Worm (Caenorhabditis elegans) whole organism, mixed stage, embryonic: ENCODE data around the gene hot-6.

Experiments
- M03D4.4 ChIP-seq: sonication (generic microtip); optimal IDR thresholded peaks from 2 replicates; lab custom pipeline; 2017; ENCODE audit warnings: mild to moderate bottlenecking, missing genetic modification characterization, missing compliant biosample characterization
- bed-3 ChIP-seq: fragments of 200-800 bp; sonication (Bioruptor generic); optimal IDR thresholded peaks from 3 replicates; lab custom pipeline; 2018; ENCODE audit warnings: mild to moderate bottlenecking, missing genetic modification characterization, moderate library complexity, missing compliant biosample characterization
- blmp-1 ChIP-seq: fragments of 150-350 bp; optimal IDR thresholded peaks from 2 replicates; lab custom pipeline; 2014; ENCODE audit warnings: missing biosample characterization, missing genetic modification characterization
- ceh-39 ChIP-seq: fragments of 150-350 bp; optimal IDR thresholded peaks from 2 replicates; lab custom pipeline; 2014; ENCODE audit warnings: missing biosample characterization, missing genetic modification characterization
- ceh-43 ChIP-seq: fragments of 200-800 bp; sonication (Bioruptor generic); optimal IDR thresholded peaks from 2 replicates; lab custom pipeline; 2018; ENCODE audit warnings: mild to moderate bottlenecking, missing genetic modification characterization, moderate library complexity, missing compliant biosample characterization
- ceh-83 ChIP-seq: fragments of 200-800 bp; sonication (Bioruptor generic); optimal IDR thresholded peaks from 2 replicates; lab custom pipeline; 2018; ENCODE audit warnings: mild to moderate bottlenecking, missing genetic modification characterization, missing compliant biosample characterization
- ces-1 ChIP-seq: fragments of 150-350 bp; optimal IDR thresholded peaks from 2 replicates; lab custom pipeline; 2014; ENCODE audit warnings: missing biosample characterization, missing genetic modification reagents, missing genetic modification characterization
- cnd-1 ChIP-seq: fragments of 200-800 bp; sonication (Bioruptor generic); optimal IDR thresholded peaks from 2 replicates; lab custom pipeline; 2018; ENCODE audit warnings: mild to moderate bottlenecking, missing genetic modification characterization, missing compliant biosample characterization
- drap-1 ChIP-seq: fragments of 200-800 bp; sonication (Bioruptor generic); optimal IDR thresholded peaks from 3 replicates; lab custom pipeline; 2018; ENCODE audit warnings: mild to moderate bottlenecking, missing genetic modification characterization, missing compliant biosample characterization
- elt-1 ChIP-seq: sonication (generic microtip); optimal IDR thresholded peaks from 2 replicates; lab custom pipeline; 2017; ENCODE audit warnings: missing genetic modification characterization, mild to moderate bottlenecking, missing compliant biosample characterization, antibody characterized with exemption, moderate library complexity, borderline replicate concordance; ENCODE audit not compliant: insufficient read depth
- elt-3 ChIP-seq: fragments of 150-350 bp; optimal IDR thresholded peaks from 2 replicates; lab custom pipeline; 2014; ENCODE audit warnings: missing biosample characterization, missing genetic modification characterization
- flh-1 ChIP-seq: fragments of 200-800 bp; sonication (Bioruptor generic); optimal IDR thresholded peaks from 2 replicates; lab custom pipeline; 2018; ENCODE audit warnings: mild to moderate bottlenecking, missing genetic modification characterization, moderate library complexity, missing compliant biosample characterization
- ham-2 ChIP-seq: fragments of 200-800 bp; sonication (Bioruptor generic); optimal IDR thresholded peaks from 2 replicates; lab custom pipeline; 2018; ENCODE audit warnings: mild to moderate bottlenecking, missing genetic modification characterization, missing compliant biosample characterization
- hlh-1 ChIP-seq: fragments of 150-350 bp; optimal IDR thresholded peaks from 2 replicates; lab custom pipeline; 2014; ENCODE audit warnings: missing biosample characterization, missing genetic modification reagents, missing genetic modification characterization
- lin-13 ChIP-seq: fragments of 150-350 bp; optimal IDR thresholded peaks from 2 replicates; lab custom pipeline; 2014; ENCODE audit warnings: missing biosample characterization, missing genetic modification characterization
- lin-32 ChIP-seq: fragments of 200-800 bp; sonication (Bioruptor generic); optimal IDR thresholded peaks from 2 replicates; lab custom pipeline; 2018; ENCODE audit warnings: mild to moderate bottlenecking, missing genetic modification characterization, missing compliant biosample characterization
- lsy-2 ChIP-seq: fragments of 150-350 bp; optimal IDR thresholded peaks from 2 replicates; lab custom pipeline; 2014; ENCODE audit warnings: missing biosample characterization, missing genetic modification characterization
- mab-5 ChIP-seq: fragments of 150-350 bp; optimal IDR thresholded peaks from 2 replicates; lab custom pipeline; 2014; ENCODE audit warnings: missing biosample characterization, missing genetic modification characterization
- mls-2 ChIP-seq: sonication (generic microtip); optimal IDR thresholded peaks from 2 replicates; lab custom pipeline; 2016; ENCODE audit warnings: mild to moderate bottlenecking, missing genetic modification characterization, moderate library complexity, missing compliant biosample characterization
- nhr-12 ChIP-seq: fragments of 150-350 bp; optimal IDR thresholded peaks from 2 replicates; lab custom pipeline; 2014; ENCODE audit warnings: missing biosample characterization, missing genetic modification characterization
- nhr-2 ChIP-seq: fragments of 150-350 bp; optimal IDR thresholded peaks from 2 replicates; lab custom pipeline; 2014; ENCODE audit warnings: missing biosample characterization, missing genetic modification characterization
- nhr-237 ChIP-seq: fragments of 150-350 bp; optimal IDR thresholded peaks from 2 replicates; lab custom pipeline; 2014; ENCODE audit warnings: missing biosample characterization, missing genetic modification characterization
- nhr-28 ChIP-seq: fragments of 150-350 bp; optimal IDR thresholded peaks from 2 replicates; lab custom pipeline; 2014; ENCODE audit warnings: missing biosample characterization, missing genetic modification characterization
- nhr-76 ChIP-seq: sonication (generic microtip); optimal IDR thresholded peaks from 2 replicates; lab custom pipeline; 2017; ENCODE audit warnings: missing biosample characterization, missing genetic modification characterization
- pha-4 ChIP-seq: fragments of 150-350 bp; optimal IDR thresholded peaks from 2 replicates; lab custom pipeline; 2018; ENCODE audit warnings: missing biosample characterization, missing genetic modification reagents, missing genetic modification characterization
- sem-2 ChIP-seq: fragments of 200-800 bp; sonication (Bioruptor generic); optimal IDR thresholded peaks from 2 replicates; lab custom pipeline; 2018; ENCODE audit warnings: mild to moderate bottlenecking, missing genetic modification characterization, missing compliant biosample characterization
- snpc-4 ChIP-seq: fragments of 150-350 bp; optimal IDR thresholded peaks from 2 replicates; lab custom pipeline; 2014; ENCODE audit warnings: missing biosample characterization, missing genetic modification characterization
- sptf-1 ChIP-seq: sonication (generic microtip); optimal IDR thresholded peaks from 2 replicates; lab custom pipeline; 2017; ENCODE audit warnings: mild to moderate bottlenecking, missing genetic modification characterization, moderate library complexity, missing compliant biosample characterization
- tbx-8 ChIP-seq: fragments of 200-800 bp; sonication (Bioruptor generic); optimal IDR thresholded peaks from 2 replicates; lab custom pipeline; 2018; ENCODE audit warnings: mild to moderate bottlenecking, missing genetic modification characterization, moderate library complexity, missing compliant biosample characterization
- unc-120 ChIP-seq: sonication (generic microtip); optimal IDR thresholded peaks from 2 replicates; lab custom pipeline; 2017; ENCODE audit warnings: missing genetic modification characterization, missing compliant biosample characterization; ENCODE audit not compliant: poor library complexity, severe bottlenecking
- unc-39 ChIP-seq: fragments of 150-350 bp; optimal IDR thresholded peaks from 2 replicates; lab custom pipeline; 2014; ENCODE audit warnings: missing biosample characterization, missing genetic modification characterization
- unc-62 ChIP-seq: fragments of 150-350 bp; optimal IDR thresholded peaks from 2 replicates; lab custom pipeline; 2014; ENCODE audit warnings: missing biosample characterization, missing genetic modification reagents, missing genetic modification characterization
- zip-8 ChIP-seq: fragments of 150-350 bp; optimal IDR thresholded peaks from 2 replicates; lab custom pipeline; 2014; ENCODE audit warnings: missing biosample characterization, missing genetic modification characterization
- ztf-11 ChIP-seq: fragments of 150-350 bp; optimal IDR thresholded peaks from 2 replicates; lab custom pipeline; 2014; ENCODE audit warnings: missing biosample characterization, missing genetic modification characterization

Gene hot-6

DNA sequence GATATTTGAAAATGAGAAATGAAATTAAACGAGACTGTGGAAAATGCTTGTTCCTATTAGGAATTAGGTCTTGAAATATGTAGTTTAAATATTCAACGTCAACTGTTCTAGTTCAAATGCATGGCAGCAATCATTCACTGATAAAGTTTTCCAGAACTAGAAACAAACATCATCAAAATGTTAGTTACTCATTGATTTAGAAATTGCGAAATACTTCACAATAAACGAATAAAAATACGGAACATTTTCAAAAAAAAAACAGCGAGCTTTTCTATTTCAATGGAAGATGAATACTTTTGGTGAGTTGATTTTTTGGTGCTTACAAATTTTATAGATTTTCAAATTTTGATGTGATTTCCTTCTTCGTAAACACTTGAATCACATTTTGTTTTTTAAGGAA, 19.8 kb upstream of the hot-6 start, which contains the start of gene C45B11.2:
Gene C45B11.2, plus strand, starts transcription at position 173 of the 400 bp plus-strand sequence.
- no peak for TF ChIP-seq blmp-1 (tag; lab: Kevin White, UChicago)
- no peak for TF ChIP-seq lin-13 (tag; lab: Kevin White, UChicago)
- TF ChIP-seq drap-1 (GFP tag; lab: Kevin White, UChicago): no peak
- TF ChIP-seq ceh-43 (GFP tag; lab: Kevin White, UChicago): no peak
- no peak for TF ChIP-seq bed-3
- TF ChIP-seq lsy-2 (tag; lab: Kevin White, UChicago): no peak
- TF ChIP-seq unc-62 (GFP tag; lab: Kevin White, UChicago): no peak
- no peak for TF ChIP-seq ceh-39
- TF ChIP-seq elt-1 (tag; lab: Kevin White, UChicago): no peak
- TF ChIP-seq ces-1 (GFP tag; lab: Kevin White, UChicago): no peak
- no peak for TF ChIP-seq nhr-28 (tag; lab: Kevin White, UChicago)
- TF ChIP-seq pha-4: no peak
- TF ChIP-seq ztf-11 (tag; lab: Kevin White, UChicago): no peak
- no peak for TF ChIP-seq snpc-4
- TF ChIP-seq, all 35 proteins: peak for 0

DNA sequence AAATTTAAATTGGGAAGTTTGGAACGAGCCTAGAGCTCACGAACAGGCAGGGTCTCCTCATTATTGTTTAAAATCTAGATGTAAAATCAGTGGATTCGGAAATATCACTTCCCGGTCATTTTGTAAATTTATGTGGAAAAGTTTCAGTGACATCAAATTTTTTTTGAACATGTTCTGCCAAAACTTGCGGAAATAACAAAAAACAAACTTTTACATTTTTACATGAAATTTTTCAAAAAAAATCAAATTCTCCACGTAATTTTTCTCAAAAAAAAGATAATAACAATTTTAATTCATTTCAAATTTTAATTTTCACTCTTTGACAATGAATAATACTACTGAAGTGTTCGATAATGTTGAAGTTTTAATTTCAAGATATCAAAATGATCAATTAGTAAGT, 18.8 kb upstream of the hot-6 start, which contains the start of gene C45B11.5:
Gene C45B11.5, plus strand, starts transcription at position 301 of the 400 bp plus-strand sequence.
- TF ChIP-seq mls-2 (tag; lab: Kevin White, UChicago): no peak
- TF ChIP-seq zip-8 (tag; lab: Kevin White, UChicago): no peak
- no peak for TF ChIP-seq sem-2
- no peak for TF ChIP-seq cnd-1
- no peak for TF ChIP-seq ces-1 (GFP tag; lab: Kevin White, UChicago)
- TF ChIP-seq mab-5 (tag; lab: Kevin White, UChicago): no peak
- no peak for TF ChIP-seq ztf-11 (tag; lab: Kevin White, UChicago)
- no peak for TF ChIP-seq lin-32 (GFP tag; lab: Kevin White, UChicago)
- TF ChIP-seq lsy-2 (tag; lab: Kevin White, UChicago): no peak
- no peak for TF ChIP-seq bed-3
- TF ChIP-seq sptf-1 (tag; lab: Kevin White, UChicago): no peak

DNA sequence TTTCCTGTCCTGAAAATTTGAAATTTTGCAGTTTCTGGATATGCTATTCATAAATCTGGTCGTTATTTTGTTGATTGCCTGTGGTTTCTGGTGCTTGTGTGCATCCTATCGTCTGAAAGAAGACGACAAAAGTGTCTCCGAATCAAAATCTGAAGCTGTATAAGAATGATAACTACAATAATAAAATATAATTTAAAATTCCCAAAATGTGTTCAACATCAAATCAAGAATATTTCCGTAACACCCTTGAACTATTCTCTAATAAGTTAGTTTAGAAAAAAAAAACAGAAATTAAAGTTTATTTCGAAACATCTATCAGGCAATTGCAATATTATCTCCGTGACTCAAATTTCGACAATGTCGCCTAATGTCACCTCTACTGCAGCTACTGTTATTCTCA, 17.7 kb upstream of the hot-6 start, which contains the start of gene C45B11.8:
Gene C45B11.8, plus strand, starts transcription at position 301 of the 400 bp plus-strand sequence.
- TF ChIP-seq mls-2 (tag; lab: Kevin White, UChicago) (no peak), elt-3 (tag; lab: Kevin White, UChicago) (no peak), lin-13 (tag; lab: Kevin White, UChicago) (no peak), ceh-39 (no peak), cnd-1 (no peak), zip-8 (tag; lab: Kevin White, UChicago) (no peak), nhr-28 (tag; lab: Kevin White, UChicago) (no peak), flh-1 (no peak), sptf-1 (tag; lab: Kevin White, UChicago) (no peak), sem-2 (no peak), nhr-76 (no peak), lsy-2 (tag; lab: Kevin White, UChicago) (no peak), blmp-1 (tag; lab: Kevin White, UChicago) (no peak), elt-1 (tag; lab: Kevin White, UChicago) (no peak)

DNA sequence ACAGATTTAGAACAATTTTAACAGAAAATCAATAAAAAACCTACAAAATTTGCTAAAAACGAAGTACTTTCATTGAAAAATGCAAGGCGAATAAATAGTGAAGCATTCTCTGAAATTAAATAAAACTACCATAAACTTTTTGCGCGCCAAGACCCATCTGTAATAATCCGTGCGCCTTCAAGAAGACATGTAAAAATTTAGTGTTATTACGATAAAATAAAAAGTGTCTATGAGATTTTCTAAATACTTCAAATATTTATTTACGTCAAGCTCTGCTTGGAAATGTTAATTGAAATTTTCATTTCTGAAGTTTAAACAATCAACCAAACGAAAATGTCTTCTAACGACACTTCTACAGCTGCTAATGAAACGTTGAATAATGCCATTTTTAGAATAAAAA, 17.3 kb upstream of the hot-6 start, which contains the start of gene C45B11.9:
Gene C45B11.9, plus strand, starts transcription at position 301 of the 400 bp plus-strand sequence.
- TF ChIP-seq ceh-83 (no peak), nhr-28 (tag; lab: Kevin White, UChicago) (no peak), sptf-1 (tag; lab: Kevin White, UChicago) (no peak), ceh-39 (no peak), snpc-4 (no peak), nhr-12 (tag; lab: Kevin White, UChicago) (no peak), bed-3 (no peak), nhr-237 (tag; lab: Kevin White, UChicago) (no peak), elt-3 (tag; lab: Kevin White, UChicago) (no peak), elt-1 (tag; lab: Kevin White, UChicago) (no peak), mab-5 (tag; lab: Kevin White, UChicago) (no peak), flh-1 (no peak), lin-32 (GFP tag; lab: Kevin White, UChicago) (no peak)

DNA sequence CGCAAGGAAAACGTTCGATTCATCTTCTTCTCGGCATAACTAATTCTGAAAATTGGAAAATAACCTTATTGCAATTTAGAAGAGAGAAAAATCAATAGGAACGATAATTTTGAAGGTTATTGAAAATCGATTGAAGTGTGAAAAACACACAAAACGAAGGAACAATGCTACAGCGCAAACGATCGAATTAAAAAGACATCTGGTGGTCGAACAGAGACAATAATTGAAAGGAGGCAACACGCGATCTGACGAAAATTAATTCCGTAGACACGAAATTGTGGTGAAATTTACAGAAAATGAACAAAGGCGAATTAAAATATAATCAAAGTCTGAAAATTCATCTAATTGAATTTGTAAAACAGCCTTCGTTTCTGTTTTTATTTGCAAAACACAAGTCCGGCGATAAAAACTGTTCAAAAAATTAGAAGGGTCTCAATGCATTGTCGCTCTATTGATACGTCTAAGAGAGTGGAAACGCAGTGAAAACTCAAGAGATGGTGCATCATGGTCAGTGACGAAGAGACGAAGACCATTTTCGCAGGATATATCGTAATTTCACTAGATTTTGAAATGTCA, 16.7 kb upstream of the hot-6 start, which contains the start of gene pak-2:
Gene pak-2, minus strand, starts transcription at position 51 of the 576 bp plus-strand sequence.
- peak; percentile 94 for TF ChIP-seq nhr-237 (tag; lab: Kevin White, UChicago)
- TF ChIP-seq unc-62 (GFP tag; lab: Kevin White, UChicago): peak; percentile 61
- peak; percentile 64 for TF ChIP-seq drap-1 (GFP tag; lab: Kevin White, UChicago)
- no peak for TF ChIP-seq bed-3
- peak; percentile 58 for TF ChIP-seq nhr-2 (tag; lab: Kevin White, UChicago)
- TF ChIP-seq mab-5 (tag; lab: Kevin White, UChicago): no peak
- peak; percentile 77 for TF ChIP-seq ceh-83
- no peak for TF ChIP-seq flh-1
- TF ChIP-seq M03D4.4 (tag; lab: Kevin White, UChicago): no peak
- TF ChIP-seq ceh-39: peak; percentile 73
- peak; percentile 82 for TF ChIP-seq mls-2 (tag; lab: Kevin White, UChicago)
- TF ChIP-seq elt-1 (tag; lab: Kevin White, UChicago): no peak
- peak; percentile 87 for TF ChIP-seq sptf-1 (tag; lab: Kevin White, UChicago)
- no peak for TF ChIP-seq pha-4
- peak; percentile 62 for TF ChIP-seq lin-32 (GFP tag; lab: Kevin White, UChicago)
- TF ChIP-seq lin-13 (tag; lab: Kevin White, UChicago): peak; percentile 15
- no peak for TF ChIP-seq unc-120 (tag; lab: Kevin White, UChicago)
- peak; percentile 13 for TF ChIP-seq sem-2
- no peak for TF ChIP-seq nhr-12 (tag; lab: Kevin White, UChicago)
- TF ChIP-seq hlh-1 (tag; lab: Kevin White, UChicago): no peak
- no peak for TF ChIP-seq zip-8 (tag; lab: Kevin White, UChicago)
- TF ChIP-seq snpc-4: no peak
- peak; percentile 93 for TF ChIP-seq ces-1 (GFP tag; lab: Kevin White, UChicago)
- TF ChIP-seq blmp-1 (tag; lab: Kevin White, UChicago): no peak
- no peak for TF ChIP-seq elt-3 (tag; lab: Kevin White, UChicago)
- no peak for TF ChIP-seq ham-2
- TF ChIP-seq lsy-2 (tag; lab: Kevin White, UChicago): peak; percentile 71
- TF ChIP-seq tbx-8 (GFP tag; lab: Kevin White, UChicago): no peak
- TF ChIP-seq ceh-43 (GFP tag; lab: Kevin White, UChicago): no peak
- TF ChIP-seq unc-39: no peak
